Fruit fly (Drosophila melanogaster) S2 (cell line): ENCODE measurements around the gene CG8460.

ENCODE experiments used
- CG8478 ChIP-seq: fragments of >200 bp; optimal IDR thresholded peaks from 2 replicates; lab custom pipeline; 2018
- CTCF ChIP-seq, 2 experiments: fragments of >200 bp; optimal IDR thresholded peaks; 2 replicates each; lab custom pipeline; 2018

DNA sequence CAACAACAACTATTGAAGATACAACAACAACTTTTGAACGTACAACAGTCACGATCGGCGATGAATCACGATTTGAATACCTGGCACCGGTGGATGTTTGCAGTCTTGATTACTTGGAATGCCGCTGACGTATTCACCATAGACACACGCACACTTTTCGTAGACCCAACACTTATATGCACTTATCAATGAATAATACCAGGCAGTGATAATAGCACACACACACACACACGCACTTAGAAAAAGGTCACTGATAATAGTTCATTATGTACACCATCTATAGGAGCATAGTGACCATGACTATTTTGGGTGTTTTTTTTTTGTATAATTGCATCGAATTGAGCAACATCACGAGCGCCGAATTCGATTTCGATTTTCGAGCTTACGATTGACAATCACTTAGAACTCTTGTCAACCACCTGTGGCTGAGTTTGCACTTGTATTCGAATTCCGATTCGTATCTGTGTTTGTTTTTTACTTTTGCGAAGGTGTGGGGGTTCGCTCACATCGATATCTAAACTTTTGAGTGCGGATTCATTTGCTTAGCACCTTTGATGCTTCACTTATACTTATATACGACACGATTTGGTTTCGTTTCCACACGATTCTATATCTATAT lies 42.1 kb downstream of the CG8460 start:
- no peak for TF ChIP-seq CG8478 (lab: Kevin White, UChicago)
- no peak for TF ChIP-seq CTCF (optimal IDR thresholded peaks at IDR 0.05; lab: Kevin White, UChicago)
